Worm (Caenorhabditis elegans): ENCODE data around the gene C29E4.17.
"Not testable (repeated sequence)": the region's sequence is repeated elsewhere in the genome, so short reads cannot be mapped to it uniquely, and the experiment has no call there.

DNA sequence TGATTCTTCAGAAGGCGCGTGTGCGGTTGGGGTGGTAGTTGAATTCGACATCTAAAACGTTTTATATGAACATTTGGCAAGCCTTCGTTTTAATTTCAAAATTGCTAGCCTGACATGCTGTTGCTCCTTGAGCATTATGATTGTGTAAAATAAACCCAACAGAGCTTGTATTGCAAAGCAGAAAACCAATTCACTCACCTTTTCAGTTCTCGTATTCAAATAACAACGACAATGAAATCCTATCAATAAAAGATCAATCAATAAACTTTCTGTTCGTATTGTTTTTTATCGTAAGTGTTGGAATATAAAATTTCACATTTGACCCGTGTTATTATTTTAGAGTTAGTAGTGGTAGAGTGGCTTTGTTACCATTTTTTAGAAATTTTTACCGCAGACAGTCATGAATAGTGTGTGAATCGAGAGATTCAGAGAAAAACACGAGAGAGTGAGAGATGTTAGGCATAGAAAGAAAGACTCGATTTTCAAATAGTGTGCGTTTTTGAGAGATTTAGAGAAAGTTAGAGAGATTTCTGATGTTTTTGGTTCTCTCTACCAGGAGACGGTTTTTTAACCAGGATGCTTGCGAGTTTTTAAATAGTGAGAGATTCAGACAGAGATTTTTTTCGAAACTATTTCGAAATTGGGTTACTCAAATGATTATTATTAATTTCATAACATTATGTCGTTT, 36.8 kb downstream of the C29E4.17 start, which contains the start of gene F54H12.10:
- not testable (repeated sequence) for TF ChIP-seq unc-62 (GFP tag; optimal IDR thresholded peaks at IDR 0.05); ama-1 (optimal IDR thresholded peaks at IDR 0.05); alr-1 (tag; optimal IDR thresholded peaks at IDR 0.05); lsy-2 (tag; optimal IDR thresholded peaks at IDR 0.05); nhr-11 (tag; optimal IDR thresholded peaks at IDR 0.05); aly-2 (tag; optimal IDR thresholded peaks at IDR 0.05); dmd-4 (tag; optimal IDR thresholded peaks at IDR 0.05); skn-1 (tag; optimal IDR thresholded peaks at IDR 0.05)
